Worm (Caenorhabditis elegans) whole organism, midembryonic: Measurements from ENCODE around the gene F25D1.3.

ENCODE experiments used
- klf-2 ChIP-seq: fragments of 200-800 bp; sonication (Bioruptor generic); conservative IDR thresholded peaks from 2 replicates; pipeline ENCODE4 v1.3.6; 2022; ENCODE audit warnings: missing genetic modification reagents, missing genetic modification characterization, missing compliant biosample characterization
- med-1 ChIP-seq: sonication (generic microtip); optimal IDR thresholded peaks from 2 replicates; lab custom pipeline; 2017; ENCODE audit warnings: missing genetic modification characterization, mild to moderate bottlenecking, missing compliant biosample characterization, antibody characterized with exemption, missing genetic modification reagents; ENCODE audit not compliant: insufficient read depth
- tab-1 ChIP-seq: fragments of 200-800 bp; sonication (Bioruptor generic); IDR thresholded peaks from 2 replicates; pipeline ENCODE4 v1.3.6; 2022; ENCODE audit warnings: missing genetic modification characterization, missing compliant biosample characterization

DNA sequence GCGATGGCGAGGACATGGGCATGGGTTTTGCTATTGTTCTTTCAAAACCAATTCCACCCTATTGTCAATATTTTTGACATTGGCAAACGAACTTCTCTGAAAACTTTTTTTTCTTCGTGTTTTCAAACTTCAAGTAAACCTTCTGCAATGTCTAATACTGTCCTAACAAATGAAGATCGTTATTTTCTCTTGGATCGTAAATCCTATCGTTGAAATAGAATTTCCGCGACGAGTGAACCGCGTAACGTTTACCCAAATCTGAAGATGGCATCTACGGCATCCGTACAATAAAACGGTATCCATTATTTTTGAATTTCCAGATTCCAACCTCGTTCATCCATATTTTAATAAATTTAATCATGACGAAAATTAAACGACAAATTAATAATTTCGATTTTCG lies 23.0 kb upstream of the F25D1.3 start, which contains the start of gene C35A5.5:
- TF ChIP-seq klf-2 (GFP tag; lab: Robert Waterston, UW) (no peak), med-1 (GFP tag; lab: Kevin White, UChicago) (no peak), tab-1 (GFP tag; lab: Robert Waterston, UW) (no peak)
